Worm (Caenorhabditis elegans) whole organism, early embryonic: ENCODE measurements around the gene C07E3.10.

Experiments used
- B0310.2 ChIP-seq: sonication (generic microtip); optimal IDR thresholded peaks from 2 replicates; lab custom pipeline; 2016; ENCODE audit warnings: mild to moderate bottlenecking, missing genetic modification characterization, missing compliant biosample characterization
- F13C5.2 ChIP-seq: sonication (generic microtip); optimal IDR thresholded peaks from 2 replicates; lab custom pipeline; 2017; ENCODE audit warnings: mild to moderate bottlenecking, missing genetic modification characterization, inconsistent platforms, missing compliant biosample characterization
- ama-1 ChIP-seq: fragments of 150-350 bp; optimal IDR thresholded peaks from 2 replicates; lab custom pipeline; 2014
- ceh-13 ChIP-seq: fragments of 200-800 bp; sonication (Bioruptor generic); optimal IDR thresholded peaks from 2 replicates; lab custom pipeline; 2018; ENCODE audit warnings: mild to moderate bottlenecking, missing genetic modification characterization, missing compliant biosample characterization
- flt-1 ChIP-seq: fragments of 200-800 bp; sonication (Bioruptor generic); IDR thresholded peaks from 2 replicates; pipeline ENCODE4 v1.3.6; 2022; ENCODE audit warnings: missing genetic modification characterization, missing compliant biosample characterization
- hmbx-1 ChIP-seq: sonication (generic microtip); optimal IDR thresholded peaks from 2 replicates; lab custom pipeline; 2016; ENCODE audit warnings: mild to moderate bottlenecking, missing genetic modification characterization, missing compliant biosample characterization
- pes-1 ChIP-seq: fragments of 200-800 bp; sonication (Bioruptor generic); IDR thresholded peaks from 2 replicates; pipeline ENCODE4 v1.3.6; 2022; ENCODE audit warnings: missing genetic modification reagents, missing genetic modification characterization, missing compliant biosample characterization
- scrt-1 ChIP-seq: fragments of 200-800 bp; sonication (Bioruptor generic); IDR thresholded peaks from 2 replicates; pipeline ENCODE4 v1.3.6; 2022; ENCODE audit warnings: missing genetic modification characterization, missing compliant biosample characterization
- sea-1 ChIP-seq: fragments of 200-800 bp; sonication (Bioruptor generic); conservative IDR thresholded peaks from 2 replicates; pipeline ENCODE4 v1.3.6; 2022; ENCODE audit warnings: missing genetic modification characterization, missing compliant biosample characterization
- tbx-11 ChIP-seq: fragments of 200-800 bp; sonication (Bioruptor generic); IDR thresholded peaks from 2 replicates; pipeline ENCODE4 v1.3.6; 2022; ENCODE audit warnings: missing genetic modification characterization, missing compliant biosample characterization
- tbx-37 ChIP-seq: fragments of 200-800 bp; sonication (Bioruptor generic); conservative IDR thresholded peaks from 2 replicates; pipeline ENCODE4 v1.3.6; 2022; ENCODE audit warnings: missing genetic modification reagents, missing genetic modification characterization, missing compliant biosample characterization

DNA sequence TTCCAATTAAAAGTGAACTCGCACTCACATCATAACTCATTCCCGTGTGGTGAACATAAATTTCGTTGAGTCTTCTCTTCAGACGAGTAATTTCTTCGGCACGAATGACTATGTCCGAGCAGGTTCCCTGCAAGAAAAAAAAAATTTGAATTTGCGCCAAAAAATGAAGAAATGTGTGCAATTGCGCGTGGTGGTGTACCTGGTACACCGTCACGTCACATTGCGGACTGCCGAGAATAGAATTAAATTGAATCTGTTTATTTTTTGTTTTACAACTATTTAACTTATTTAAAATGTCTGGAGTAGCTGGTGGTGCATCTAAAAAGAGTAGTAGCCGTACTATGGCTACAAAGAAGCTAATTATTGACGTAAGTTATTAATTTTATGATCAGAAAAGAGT lies 45.2 kb upstream of the C07E3.10 start, which contains the start of gene mdt-22:
- TF ChIP-seq ama-1 (lab: Kevin White, UChicago) (no peak), flt-1 (no peak), tbx-11 (GFP tag; lab: Robert Waterston, UW) (no peak), ceh-13 (GFP tag; lab: Kevin White, UChicago) (no peak), sea-1 (GFP tag; lab: Robert Waterston, UW) (no peak), F13C5.2 (tag; lab: Kevin White, UChicago) (peak; percentile 88), scrt-1 (no peak), hmbx-1 (no peak), pes-1 (GFP tag; lab: Robert Waterston, UW) (peak; percentile 54; the same call in 1 of the 2 replicates), B0310.2 (tag; lab: Kevin White, UChicago) (no peak), tbx-37 (GFP tag; lab: Robert Waterston, UW) (peak; percentile 54; the same call in 1 of the 2 replicates)
